Worm (Caenorhabditis elegans) whole organism, late embryonic: Measurements from ENCODE around the gene col-120.

Experiments
- C08G9.2 ChIP-seq: sonication (generic microtip); optimal IDR thresholded peaks from 2 replicates; lab custom pipeline; 2016; ENCODE audit warnings: mild to moderate bottlenecking, missing genetic modification characterization, moderate library complexity, missing compliant biosample characterization
- F13H6.1 ChIP-seq: sonication (generic microtip); optimal IDR thresholded peaks from 2 replicates; lab custom pipeline; 2016; ENCODE audit warnings: missing genetic modification characterization, missing compliant biosample characterization
- K09A11.1 ChIP-seq: sonication (generic microtip); optimal IDR thresholded peaks from 2 replicates; lab custom pipeline; 2017; ENCODE audit warnings: antibody characterized with exemption, mild to moderate bottlenecking, missing genetic modification characterization, missing compliant biosample characterization; ENCODE audit not compliant: insufficient read depth
- T23F11.4 ChIP-seq: fragments of 200-800 bp; sonication (Bioruptor generic); optimal IDR thresholded peaks from 2 replicates; lab custom pipeline; 2018; ENCODE audit warnings: mild to moderate bottlenecking, missing genetic modification characterization, missing compliant biosample characterization
- Y22D7AL.16 ChIP-seq: sonication (generic microtip); optimal IDR thresholded peaks from 2 replicates; lab custom pipeline; 2016; ENCODE audit warnings: missing genetic modification characterization, missing compliant biosample characterization
- ceh-14 ChIP-seq: sonication (generic microtip); optimal IDR thresholded peaks from 2 replicates; lab custom pipeline; 2016; ENCODE audit warnings: missing genotype, missing genetic modification characterization, missing compliant biosample characterization
- ceh-18 ChIP-seq: sonication (generic microtip); optimal IDR thresholded peaks from 2 replicates; lab custom pipeline; 2016; ENCODE audit warnings: missing genetic modification characterization, missing compliant biosample characterization
- ceh-2 ChIP-seq: sonication (generic microtip); optimal IDR thresholded peaks from 2 replicates; lab custom pipeline; 2016; ENCODE audit warnings: missing genotype, missing genetic modification characterization, missing compliant biosample characterization
- ceh-24 ChIP-seq: sonication (generic microtip); optimal IDR thresholded peaks from 2 replicates; lab custom pipeline; 2016; ENCODE audit warnings: mild to moderate bottlenecking, missing genetic modification characterization, missing compliant biosample characterization
- ceh-31 ChIP-seq: sonication (generic microtip); optimal IDR thresholded peaks from 2 replicates; lab custom pipeline; 2016; ENCODE audit warnings: missing genetic modification characterization, missing compliant biosample characterization
- ceh-34 ChIP-seq: sonication (generic microtip); optimal IDR thresholded peaks from 2 replicates; lab custom pipeline; 2016; ENCODE audit warnings: mild to moderate bottlenecking, missing genetic modification characterization, missing compliant biosample characterization
- ceh-48 ChIP-seq: sonication (generic microtip); optimal IDR thresholded peaks from 2 replicates; lab custom pipeline; 2016; ENCODE audit warnings: missing genetic modification characterization, inconsistent platforms, missing compliant biosample characterization
- ceh-6 ChIP-seq: fragments of 200-800 bp; sonication (Bioruptor generic); optimal IDR thresholded peaks from 2 replicates; lab custom pipeline; 2018; ENCODE audit warnings: mild to moderate bottlenecking, missing genetic modification characterization, missing compliant biosample characterization
- ceh-9 ChIP-seq: sonication (generic microtip); optimal IDR thresholded peaks from 2 replicates; lab custom pipeline; 2016; ENCODE audit warnings: mild to moderate bottlenecking, missing genetic modification characterization, inconsistent platforms, missing compliant biosample characterization
- che-1 ChIP-seq: sonication (generic microtip); optimal IDR thresholded peaks from 2 replicates; lab custom pipeline; 2016; ENCODE audit warnings: mild to moderate bottlenecking, missing genetic modification characterization, missing compliant biosample characterization
- elt-2 ChIP-seq: sonication (generic microtip); optimal IDR thresholded peaks from 2 replicates; lab custom pipeline; 2016; ENCODE audit warnings: missing genetic modification reagents, missing genetic modification characterization, missing compliant biosample characterization
- eyg-1 ChIP-seq: sonication (generic microtip); optimal IDR thresholded peaks from 2 replicates; lab custom pipeline; 2016; ENCODE audit warnings: missing genotype, missing genetic modification characterization, missing compliant biosample characterization
- hlh-15 ChIP-seq: sonication (generic microtip); optimal IDR thresholded peaks from 2 replicates; lab custom pipeline; 2016; ENCODE audit warnings: missing genetic modification characterization, missing compliant biosample characterization
- hlh-6 ChIP-seq: sonication (generic microtip); optimal IDR thresholded peaks from 2 replicates; lab custom pipeline; 2016; ENCODE audit warnings: missing genotype, missing genetic modification characterization, missing compliant biosample characterization
- lim-6 ChIP-seq: sonication (generic microtip); optimal IDR thresholded peaks from 2 replicates; lab custom pipeline; 2016; ENCODE audit warnings: missing genetic modification characterization, missing compliant biosample characterization
- madf-2 ChIP-seq: sonication (generic microtip); optimal IDR thresholded peaks from 2 replicates; lab custom pipeline; 2017; ENCODE audit warnings: missing genetic modification characterization, missing compliant biosample characterization
- nfya-1 ChIP-seq: sonication (generic microtip); optimal IDR thresholded peaks from 2 replicates; lab custom pipeline; 2017; ENCODE audit warnings: missing genetic modification characterization, mild to moderate bottlenecking, missing compliant biosample characterization, antibody characterized with exemption, moderate library complexity
- pat-9 ChIP-seq: fragments of 200-800 bp; sonication (Bioruptor generic); optimal IDR thresholded peaks from 2 replicates; lab custom pipeline; 2018; ENCODE audit warnings: mild to moderate bottlenecking, missing genetic modification characterization, moderate library complexity, missing compliant biosample characterization
- pqm-1 ChIP-seq: sonication (generic microtip); optimal IDR thresholded peaks from 2 replicates; lab custom pipeline; 2016; ENCODE audit warnings: missing genetic modification characterization, missing compliant biosample characterization
- pros-1 ChIP-seq: fragments of 150-350 bp; optimal IDR thresholded peaks from 2 replicates; lab custom pipeline; 2014; ENCODE audit warnings: missing biosample characterization, missing genetic modification reagents, missing genetic modification characterization
- ref-2 ChIP-seq: sonication (generic microtip); optimal IDR thresholded peaks from 2 replicates; lab custom pipeline; 2016; ENCODE audit warnings: missing genetic modification characterization, missing compliant biosample characterization
- rnt-1 ChIP-seq: sonication (generic microtip); optimal IDR thresholded peaks from 2 replicates; lab custom pipeline; 2016; ENCODE audit warnings: missing genetic modification characterization, missing compliant biosample characterization
- sdc-2 ChIP-seq: sonication (generic microtip); optimal IDR thresholded peaks from 2 replicates; lab custom pipeline; 2016; ENCODE audit warnings: missing genotype, missing genetic modification characterization, missing compliant biosample characterization
- sox-2 ChIP-seq: fragments of 200-800 bp; sonication (Bioruptor generic); IDR thresholded peaks from 2 replicates; pipeline ENCODE4 v1.3.6; 2022; ENCODE audit warnings: missing genetic modification reagents, missing genetic modification characterization, missing compliant biosample characterization
- sox-4 ChIP-seq: sonication (generic microtip); optimal IDR thresholded peaks from 2 replicates; lab custom pipeline; 2017; ENCODE audit warnings: mild to moderate bottlenecking, missing genetic modification characterization, inconsistent platforms, missing compliant biosample characterization
- syd-9 ChIP-seq: sonication (generic microtip); optimal IDR thresholded peaks from 2 replicates; lab custom pipeline; 2016; ENCODE audit warnings: mild to moderate bottlenecking, missing genetic modification characterization, moderate library complexity, missing compliant biosample characterization
- tbx-2 ChIP-seq: sonication (generic microtip); optimal IDR thresholded peaks from 2 replicates; lab custom pipeline; 2016; ENCODE audit warnings: missing genetic modification characterization, missing compliant biosample characterization
- ttx-3 ChIP-seq: sonication (generic microtip); optimal IDR thresholded peaks from 2 replicates; lab custom pipeline; 2016; ENCODE audit warnings: missing genetic modification reagents, missing genetic modification characterization, missing compliant biosample characterization
- unc-3 ChIP-seq, 2 experiments: fragments of 200-800 bp in 1 of 2; sonication (Bioruptor generic) in 1 of 2; sonication (generic microtip) in 1 of 2; conservative IDR thresholded peaks in 1 of 2; optimal IDR thresholded peaks in 1 of 2; 2 replicates each; pipeline versions ENCODE4 v1.3.6 to Lab custom; 2016 to 2022; ENCODE audit warnings: missing compliant biosample characterization in 2 of 2, missing genetic modification characterization in 2 of 2, missing genetic modification reagents in 1 of 2
- unc-55 ChIP-seq: sonication (generic microtip); optimal IDR thresholded peaks from 2 replicates; lab custom pipeline; 2017; ENCODE audit warnings: missing biosample characterization, missing genetic modification reagents, missing genetic modification characterization
- unc-86 ChIP-seq: sonication (generic microtip); optimal IDR thresholded peaks from 2 replicates; lab custom pipeline; 2016; ENCODE audit warnings: missing genetic modification characterization, missing compliant biosample characterization
- zip-5 ChIP-seq: sonication (generic microtip); optimal IDR thresholded peaks from 2 replicates; lab custom pipeline; 2016; ENCODE audit warnings: missing genetic modification characterization, missing compliant biosample characterization

Gene col-120

DNA sequence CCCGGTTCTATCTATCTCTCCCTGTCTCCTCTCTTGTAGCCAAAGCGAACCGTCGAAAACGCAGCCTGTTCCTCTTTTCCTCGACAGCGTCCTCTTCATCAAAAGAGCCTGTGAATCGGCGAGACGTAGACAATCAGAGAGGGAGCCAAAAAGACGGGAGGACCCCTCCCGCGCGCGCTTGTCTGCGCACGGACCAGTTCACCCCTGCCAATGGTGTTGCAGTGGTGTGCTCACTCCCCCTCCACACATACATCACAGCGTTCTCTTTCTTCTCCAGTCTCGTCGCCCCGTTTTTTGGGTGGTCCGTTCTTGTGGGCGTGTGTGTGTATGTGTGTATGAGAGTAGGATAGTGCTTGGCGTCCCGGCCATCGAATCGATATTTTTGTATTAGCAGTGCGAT is 7.3 kb upstream of the col-120 start:
- TF ChIP-seq nfya-1, result peak; percentile 51
- peak; percentile 34 for TF ChIP-seq elt-2
- TF ChIP-seq T23F11.4 (GFP tag; lab: Kevin White, UChicago), result peak; percentile 19
- no peak for TF ChIP-seq hlh-15
- peak; percentile 1 for TF ChIP-seq rnt-1 (tag; lab: Kevin White, UChicago)
- TF ChIP-seq tbx-2 (tag; lab: Kevin White, UChicago), result peak; percentile 68
- TF ChIP-seq ceh-18 (tag; lab: Kevin White, UChicago), result no peak
- TF ChIP-seq sdc-2 (tag; lab: Kevin White, UChicago), result peak; percentile 65
- TF ChIP-seq ref-2 (tag; lab: Kevin White, UChicago), result peak; percentile 40
- TF ChIP-seq sox-2 (GFP tag; lab: Robert Waterston, UW), result no peak
- peak; percentile 54 for TF ChIP-seq hlh-6 (tag; lab: Kevin White, UChicago)
- peak; percentile 52 for TF ChIP-seq C08G9.2 (tag; lab: Kevin White, UChicago)
- peak; percentile 19 for TF ChIP-seq ceh-2 (tag; lab: Kevin White, UChicago)
- TF ChIP-seq eyg-1 (tag; lab: Kevin White, UChicago), result peak; percentile 59
- no peak for TF ChIP-seq F13H6.1 (tag; lab: Kevin White, UChicago)
- TF ChIP-seq ceh-34 (tag; lab: Kevin White, UChicago), result peak; percentile 59
- peak; percentile 20 for TF ChIP-seq ceh-9 (tag; lab: Kevin White, UChicago)
- no peak for TF ChIP-seq pqm-1 (tag; lab: Kevin White, UChicago)
- peak; percentile 4 for TF ChIP-seq syd-9 (tag; lab: Kevin White, UChicago)
- TF ChIP-seq ceh-31 (tag; lab: Kevin White, UChicago), result peak; percentile 46

DNA sequence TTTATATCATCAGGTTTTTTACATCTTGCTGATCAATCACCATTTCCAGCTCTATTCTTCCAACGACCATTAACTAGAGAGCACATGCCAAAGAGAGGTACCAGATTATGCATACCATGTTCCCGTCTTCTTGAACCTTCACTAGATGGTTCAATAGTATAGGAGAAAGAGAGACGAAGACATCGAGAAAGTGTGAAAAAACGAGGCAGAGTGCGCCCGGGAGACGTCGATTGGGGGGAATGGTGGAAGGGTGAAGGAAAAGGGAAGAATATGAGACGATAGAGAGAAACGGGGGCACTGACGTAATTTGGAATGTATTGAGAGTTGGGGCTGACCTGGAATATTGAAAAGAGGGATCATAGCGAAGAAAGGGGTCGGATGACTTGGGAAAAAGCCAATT is 6.0 kb upstream of the col-120 start:
- TF ChIP-seq ref-2 (tag; lab: Kevin White, UChicago), result peak; percentile 72
- TF ChIP-seq elt-2, result no peak
- TF ChIP-seq tbx-2 (tag; lab: Kevin White, UChicago), result peak; percentile 74
- TF ChIP-seq K09A11.1 (tag; lab: Kevin White, UChicago), result no peak
- no peak for TF ChIP-seq madf-2 (tag; lab: Kevin White, UChicago)
- peak; percentile 16 for TF ChIP-seq nfya-1
- no peak for TF ChIP-seq hlh-6 (tag; lab: Kevin White, UChicago)
- no peak for TF ChIP-seq ceh-14
- TF ChIP-seq ceh-6, result no peak

DNA sequence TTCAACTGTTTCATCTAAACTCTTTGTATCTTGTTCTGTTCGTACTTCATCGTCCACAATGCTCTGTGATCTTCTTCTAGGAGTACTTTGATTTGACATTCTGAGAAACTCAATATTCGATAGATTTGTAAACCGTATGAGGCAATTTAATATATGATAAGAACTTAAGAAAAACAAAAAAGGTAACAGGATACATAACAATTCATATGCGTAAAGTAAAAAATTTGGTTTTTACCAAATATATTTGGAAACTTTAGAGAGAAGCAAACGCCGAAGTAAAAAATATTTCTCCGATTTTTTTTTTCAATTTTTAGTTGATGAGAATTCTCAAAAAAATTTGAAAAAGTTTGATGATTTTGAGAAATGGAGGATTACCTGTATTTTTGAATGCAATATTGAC is 4.9 kb upstream of the col-120 start, which contains the start of gene Y11D7A.19:
Gene Y11D7A.19, minus strand, starts transcription at position 101 of the 400 bp plus-strand sequence.
- TF ChIP-seq sdc-2 (tag; lab: Kevin White, UChicago), result no peak
- no peak for TF ChIP-seq sox-4
- TF ChIP-seq ceh-9 (tag; lab: Kevin White, UChicago), result no peak
- TF ChIP-seq unc-55 (GFP tag; lab: Kevin White, UChicago), result no peak
- no peak for TF ChIP-seq ceh-34 (tag; lab: Kevin White, UChicago)
- TF ChIP-seq zip-5 (tag; lab: Kevin White, UChicago), result no peak
- TF ChIP-seq lim-6, result no peak
- no peak for TF ChIP-seq unc-3 (GFP tag; conservative IDR thresholded peaks at IDR 0.05; lab: Robert Waterston, UW)
- no peak for TF ChIP-seq unc-3 (tag; optimal IDR thresholded peaks at IDR 0.05; lab: Kevin White, UChicago)
- TF ChIP-seq ttx-3, result no peak
- no peak for TF ChIP-seq hlh-15
- TF ChIP-seq ceh-48, result no peak
- TF ChIP-seq unc-86, result no peak
- TF ChIP-seq che-1, result no peak

DNA sequence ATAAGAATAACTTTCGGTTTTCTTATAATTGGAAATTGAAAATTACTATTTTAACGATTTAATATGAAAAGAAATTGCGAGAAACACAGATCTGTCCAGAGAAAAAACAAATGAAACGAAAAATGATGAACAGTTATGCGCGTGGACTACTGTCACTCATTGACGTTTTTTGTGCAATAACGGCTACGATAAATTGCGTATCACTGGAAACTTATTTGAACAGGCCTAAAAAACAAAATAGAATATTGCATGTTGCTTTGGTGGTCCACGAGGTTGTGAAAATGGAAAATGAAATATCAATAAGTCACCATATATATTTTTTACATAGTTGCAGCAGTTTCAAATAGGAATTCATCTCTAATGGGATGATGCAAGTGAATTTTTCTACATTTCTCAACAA is 2.9 kb upstream of the col-120 start:
- TF ChIP-seq ttx-3, result no peak
- TF ChIP-seq ceh-24 (tag; lab: Kevin White, UChicago), result no peak
- no peak for TF ChIP-seq Y22D7AL.16
- TF ChIP-seq pat-9 (tag; lab: Kevin White, UChicago), result no peak
- no peak for TF ChIP-seq ceh-31 (tag; lab: Kevin White, UChicago)
- no peak for TF ChIP-seq pros-1 (tag; lab: Kevin White, UChicago)
